Worm (Caenorhabditis elegans) whole organism, young adult: ENCODE results near the gene twk-7.

Experiments used
- D2030.7 ChIP-seq: fragments of 200-800 bp; sonication (Bioruptor generic); IDR thresholded peaks from 2 replicates; pipeline ENCODE4 v1.3.6; 2022; ENCODE audit warnings: missing genetic modification reagents, missing genetic modification characterization, missing compliant biosample characterization
- F23B12.7 ChIP-seq: sonication (generic microtip); optimal IDR thresholded peaks from 2 replicates; lab custom pipeline; 2017; ENCODE audit warnings: missing genetic modification characterization, mild to moderate bottlenecking, missing compliant biosample characterization, antibody characterized with exemption, moderate library complexity; ENCODE audit not compliant: insufficient read depth
- F33H1.4 ChIP-seq: fragments of 200-800 bp; sonication (Bioruptor generic); IDR thresholded peaks from 2 replicates; pipeline ENCODE4 v1.3.6; 2022; ENCODE audit warnings: missing genetic modification reagents, missing genetic modification characterization, missing compliant biosample characterization
- F39B2.1 ChIP-seq: fragments of 200-800 bp; sonication (Bioruptor generic); IDR thresholded peaks from 2 replicates; pipeline ENCODE4 v1.3.6; 2022; ENCODE audit warnings: missing genetic modification reagents, missing genetic modification characterization, missing compliant biosample characterization
- F49E8.2 ChIP-seq: sonication (generic microtip); optimal IDR thresholded peaks from 3 replicates; lab custom pipeline; 2017; ENCODE audit warnings: missing genetic modification characterization, mild to moderate bottlenecking, missing compliant biosample characterization, antibody characterized with exemption, moderate library complexity; ENCODE audit not compliant: insufficient read depth
- Y53G8AR.9 ChIP-seq: fragments of 200-800 bp; sonication (Bioruptor generic); conservative IDR thresholded peaks from 2 replicates; pipeline ENCODE4 v1.3.6; 2022; ENCODE audit warnings: missing genetic modification reagents, missing genetic modification characterization, missing compliant biosample characterization
- Y79H2A.3 ChIP-seq: fragments of 200-800 bp; sonication (Bioruptor generic); conservative IDR thresholded peaks from 2 replicates; pipeline ENCODE4 v1.3.6; 2022; ENCODE audit warnings: missing genetic modification reagents, missing genetic modification characterization, missing compliant biosample characterization
- ZK185.1 ChIP-seq: sonication (generic microtip); optimal IDR thresholded peaks from 2 replicates; lab custom pipeline; 2016; ENCODE audit warnings: mild to moderate bottlenecking, missing genetic modification characterization, missing compliant biosample characterization; ENCODE audit not compliant: poor library complexity, severe bottlenecking
- aptf-2 ChIP-seq: fragments of 200-800 bp; sonication (Bioruptor generic); conservative IDR thresholded peaks from 2 replicates; pipeline ENCODE4 v1.3.6; 2022; ENCODE audit warnings: missing genetic modification reagents, missing genetic modification characterization, missing compliant biosample characterization
- attf-3 ChIP-seq: fragments of 200-800 bp; sonication (Bioruptor generic); conservative IDR thresholded peaks from 2 replicates; pipeline ENCODE4 v1.3.6; 2022; ENCODE audit warnings: missing genetic modification reagents, missing genetic modification characterization, missing compliant biosample characterization
- attf-5 ChIP-seq: fragments of 200-800 bp; sonication (Bioruptor generic); optimal IDR thresholded peaks from 2 replicates; lab custom pipeline; 2018; ENCODE audit warnings: mild to moderate bottlenecking, missing genetic modification characterization, missing compliant biosample characterization
- cebp-1 ChIP-seq, 2 experiments: fragments of 200-800 bp in 1 of 2; sonication (Bioruptor generic) in 1 of 2; sonication (generic microtip) in 1 of 2; IDR thresholded peaks in 1 of 2; optimal IDR thresholded peaks in 1 of 2; 2 replicates each; pipeline versions ENCODE4 v1.3.6 to Lab custom; 2017 to 2022; ENCODE audit warnings: missing compliant biosample characterization in 2 of 2, missing genetic modification characterization in 2 of 2, mild to moderate bottlenecking in 1 of 2, missing genetic modification reagents in 1 of 2, moderate library complexity in 1 of 2
- ceh-40 ChIP-seq: fragments of 200-800 bp; sonication (Bioruptor generic); IDR thresholded peaks from 2 replicates; pipeline ENCODE4 v1.3.6; 2022; ENCODE audit warnings: missing genetic modification characterization, missing compliant biosample characterization
- ceh-79 ChIP-seq: sonication (generic microtip); optimal IDR thresholded peaks from 2 replicates; lab custom pipeline; 2017; ENCODE audit warnings: mild to moderate bottlenecking, missing genetic modification characterization, missing compliant biosample characterization
- dpl-1 ChIP-seq: fragments of 150-350 bp; optimal IDR thresholded peaks from 2 replicates; lab custom pipeline; 2014; ENCODE audit warnings: missing biosample characterization, missing genetic modification reagents, missing genetic modification characterization
- efl-1 ChIP-seq: fragments of 150-350 bp; optimal IDR thresholded peaks from 2 replicates; lab custom pipeline; 2014; ENCODE audit warnings: missing biosample characterization, missing genetic modification reagents, missing genetic modification characterization
- egl-18 ChIP-seq: fragments of 200-800 bp; sonication (Bioruptor generic); IDR thresholded peaks from 2 replicates; pipeline ENCODE4 v1.3.6; 2022; ENCODE audit warnings: missing genetic modification reagents, missing genetic modification characterization, missing compliant biosample characterization
- ekl-4 ChIP-seq: fragments of 200-800 bp; sonication (Bioruptor generic); IDR thresholded peaks from 2 replicates; pipeline ENCODE4 v1.3.6; 2022; ENCODE audit warnings: missing genetic modification reagents, missing genetic modification characterization, missing compliant biosample characterization
- hmg-1.2 ChIP-seq: fragments of 200-800 bp; sonication (Bioruptor generic); IDR thresholded peaks from 2 replicates; pipeline ENCODE4 v1.3.6; 2022; ENCODE audit warnings: missing genetic modification reagents, missing genetic modification characterization, missing compliant biosample characterization
- hsf-1 ChIP-seq: fragments of 200-800 bp; sonication (Bioruptor generic); IDR thresholded peaks from 2 replicates; pipeline ENCODE4 v1.3.6; 2022; ENCODE audit warnings: missing genetic modification reagents, missing genetic modification characterization, missing compliant biosample characterization
- let-526 ChIP-seq: fragments of 200-800 bp; sonication (Bioruptor generic); IDR thresholded peaks from 2 replicates; pipeline ENCODE4 v1.3.6; 2022; ENCODE audit warnings: missing genetic modification reagents, missing genetic modification characterization, missing compliant biosample characterization
- let-607 ChIP-seq, 2 experiments: fragments of 200-800 bp in 1 of 2; sonication (Bioruptor generic) in 1 of 2; sonication (generic microtip) in 1 of 2; optimal IDR thresholded peaks; 2 replicates each; lab custom pipeline; 2016 to 2018; ENCODE audit warnings: mild to moderate bottlenecking in 2 of 2, missing compliant biosample characterization in 2 of 2, missing genetic modification characterization in 2 of 2, moderate library complexity in 2 of 2, missing genotype in 1 of 2
- lin-35 ChIP-seq, 3 experiments: fragments of 150-350 bp in 2 of 3; sonication (generic microtip) in 1 of 3; optimal IDR thresholded peaks; 2 replicates each; lab custom pipeline; 2014 to 2018; ENCODE audit warnings: missing biosample characterization in 3 of 3, missing genetic modification characterization in 3 of 3, missing genetic modification reagents in 3 of 3
- lin-54 ChIP-seq: fragments of 200-800 bp; sonication (Bioruptor generic); optimal IDR thresholded peaks from 2 replicates; lab custom pipeline; 2018; ENCODE audit warnings: mild to moderate bottlenecking, missing genetic modification characterization, missing compliant biosample characterization
- madf-3 ChIP-seq: fragments of 200-800 bp; sonication (Bioruptor generic); IDR thresholded peaks from 2 replicates; pipeline ENCODE4 v1.3.6; 2022; ENCODE audit warnings: missing genetic modification reagents, missing genetic modification characterization, missing compliant biosample characterization
- madf-6 ChIP-seq: fragments of 200-800 bp; sonication (Bioruptor generic); IDR thresholded peaks from 2 replicates; pipeline ENCODE4 v1.3.6; 2022; ENCODE audit warnings: missing genetic modification reagents, missing genetic modification characterization, missing compliant biosample characterization
- mcd-1 ChIP-seq: fragments of 200-800 bp; sonication (Bioruptor generic); IDR thresholded peaks from 2 replicates; pipeline ENCODE4 v1.3.6; 2022; ENCODE audit warnings: missing genetic modification reagents, missing genetic modification characterization, missing compliant biosample characterization
- pbrm-1 ChIP-seq: fragments of 200-800 bp; sonication (Bioruptor generic); IDR thresholded peaks from 2 replicates; pipeline ENCODE4 v1.3.6; 2022; ENCODE audit warnings: missing genetic modification reagents, missing genetic modification characterization, missing compliant biosample characterization
- rec-8 ChIP-seq, 2 experiments: sonication (generic microtip); optimal IDR thresholded peaks; 2 replicates each; lab custom pipeline; 2016; ENCODE audit warnings: mild to moderate bottlenecking in 2 of 2, missing genetic modification characterization in 2 of 2, missing genetic modification reagents in 2 of 2, missing genotype in 2 of 2, missing biosample characterization in 1 of 2, missing compliant biosample characterization in 1 of 2, moderate library complexity in 1 of 2
- snpc-1.3 ChIP-seq: sonication (generic microtip); optimal IDR thresholded peaks from 2 replicates; lab custom pipeline; 2017; ENCODE audit warnings: missing genetic modification characterization, mild to moderate bottlenecking, missing compliant biosample characterization, antibody characterized with exemption, moderate library complexity, missing genotype, missing genetic modification reagents; ENCODE audit not compliant: insufficient read depth
- snpc-3.4 ChIP-seq: sonication (generic microtip); optimal IDR thresholded peaks from 2 replicates; lab custom pipeline; 2017; ENCODE audit warnings: missing genetic modification characterization, mild to moderate bottlenecking, missing compliant biosample characterization, antibody characterized with exemption, moderate library complexity, missing genotype, missing genetic modification reagents
- tbp1 ChIP-seq: fragments of 200-800 bp; sonication (Bioruptor generic); optimal IDR thresholded peaks from 2 replicates; lab custom pipeline; 2018; ENCODE audit warnings: mild to moderate bottlenecking, missing genetic modification characterization, missing compliant biosample characterization
- tlf-1 ChIP-seq: fragments of 200-800 bp; sonication (Bioruptor generic); optimal IDR thresholded peaks from 2 replicates; lab custom pipeline; 2018; ENCODE audit warnings: mild to moderate bottlenecking, missing genetic modification characterization, missing compliant biosample characterization
- zfh-2 ChIP-seq: fragments of 200-800 bp; sonication (Bioruptor generic); conservative IDR thresholded peaks from 2 replicates; pipeline ENCODE4 v1.3.6; 2022; ENCODE audit warnings: missing genetic modification reagents, missing genetic modification characterization, missing compliant biosample characterization
- ztf-18 ChIP-seq: sonication (generic microtip); optimal IDR thresholded peaks from 2 replicates; lab custom pipeline; 2016; ENCODE audit warnings: missing genotype, mild to moderate bottlenecking, missing genetic modification characterization, missing compliant biosample characterization
- ztf-26 ChIP-seq: sonication (generic microtip); optimal IDR thresholded peaks from 2 replicates; lab custom pipeline; 2017; ENCODE audit warnings: missing genetic modification characterization, missing compliant biosample characterization

twk-7 gene

DNA sequence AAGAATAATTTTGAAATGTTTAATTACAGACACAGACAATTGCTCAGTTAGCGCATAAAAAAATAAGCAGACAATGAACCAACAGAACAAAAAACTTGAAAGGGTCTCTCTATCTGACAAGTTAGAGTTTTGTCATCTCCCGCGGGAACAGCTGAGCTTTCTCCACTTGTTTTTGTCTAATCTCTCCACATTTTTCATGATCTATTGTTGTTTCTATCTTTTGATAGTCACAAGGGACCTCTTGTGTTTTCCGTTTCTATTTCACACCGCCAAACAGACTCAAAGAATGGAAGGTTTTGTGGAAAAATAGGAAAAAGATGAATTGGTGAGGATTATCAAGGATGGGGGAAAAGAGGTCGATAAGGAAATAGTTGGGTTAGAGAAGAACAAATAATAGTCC is 6.7 kb downstream of the twk-7 start:
- TF ChIP-seq cebp-1 (GFP tag; IDR thresholded peaks at IDR 0.05; lab: Robert Waterston, UW) (no peak), cebp-1 (tag; optimal IDR thresholded peaks at IDR 0.05; lab: Kevin White, UChicago) (no peak)

DNA sequence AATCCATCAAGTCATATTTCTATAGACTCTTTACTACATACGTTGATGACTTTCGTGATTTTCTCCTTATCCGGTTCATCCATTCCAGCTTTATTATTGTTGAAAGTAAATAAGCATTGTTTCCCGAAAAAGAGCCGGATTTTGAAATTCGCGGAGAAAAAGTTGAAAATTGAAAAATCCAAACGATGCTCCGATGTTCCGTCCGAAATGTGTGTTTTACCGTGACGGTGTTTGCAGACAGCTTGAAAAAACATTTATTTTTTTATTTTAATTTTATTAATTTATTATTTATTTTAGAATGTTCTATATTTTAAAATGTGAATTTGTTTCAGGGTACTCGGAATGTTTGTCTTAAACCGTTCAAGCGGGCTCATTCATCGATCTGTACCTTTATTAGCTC is 12.7 kb downstream of the twk-7 start, which contains the start of gene dnj-10:
dnj-10 (plus strand) TSS at position 333 of the 400 bp plus-strand sequence.
- TF ChIP-seq egl-18 (GFP tag; lab: Robert Waterston, UW) (no peak), ceh-40 (GFP tag; lab: Robert Waterston, UW) (no peak), lin-54 (GFP tag; lab: Kevin White, UChicago) (peak; percentile 70), F23B12.7 (tag; lab: Kevin White, UChicago) (no peak), snpc-3.4 (tag; lab: Kevin White, UChicago) (peak; percentile 28), hmg-1.2 (GFP tag; lab: Robert Waterston, UW) (0 out of 2 replicates have a peak, but pooled peaks have one; percentile 31), efl-1 (GFP tag; lab: Kevin White, UChicago) (peak; percentile 24), hsf-1 (GFP tag; lab: Robert Waterston, UW) (peak; percentile 30; the same call in 1 of the 2 replicates), ceh-79 (tag; lab: Kevin White, UChicago) (no peak), F49E8.2 (no peak), mcd-1 (GFP tag; lab: Robert Waterston, UW) (peak; percentile 62), let-526 (GFP tag; lab: Robert Waterston, UW) (no peak), F33H1.4 (peak; percentile 20; the same call in 1 of the 2 replicates), ZK185.1 (tag; lab: Kevin White, UChicago) (no peak), dpl-1 (GFP tag; lab: Kevin White, UChicago) (peak; percentile 47), let-607 (tag; optimal IDR thresholded peaks at IDR 0.05; lab: Kevin White, UChicago) (no peak), Y53G8AR.9 (GFP tag; lab: Robert Waterston, UW) (0 out of 2 replicates have a peak, but pooled peaks have one; percentile 24), attf-5 (GFP tag; lab: Kevin White, UChicago) (peak; percentile 61), lin-35 (GFP tag; optimal IDR thresholded peaks at IDR 0.05; lab: Kevin White, UChicago) (peak in 1 of 3 experiments; percentile 79), D2030.7 (GFP tag; lab: Robert Waterston, UW) (no peak), pbrm-1 (GFP tag; lab: Robert Waterston, UW) (0 out of 2 replicates have a peak, but pooled peaks have one; percentile 37), zfh-2 (GFP tag; lab: Robert Waterston, UW) (no peak), aptf-2 (GFP tag; lab: Robert Waterston, UW) (no peak), rec-8 (tag; optimal IDR thresholded peaks at IDR 0.05; lab: Kevin White, UChicago) (no peak), madf-3 (GFP tag; lab: Robert Waterston, UW) (no peak), snpc-1.3 (tag; lab: Kevin White, UChicago) (no peak), ztf-26 (no peak), madf-6 (peak; percentile 54), F39B2.1 (GFP tag; lab: Robert Waterston, UW) (no peak), Y79H2A.3 (peak; percentile 47; the same call in 1 of the 2 replicates), ekl-4 (GFP tag; lab: Robert Waterston, UW) (peak; percentile 37; the same call in 1 of the 2 replicates), tbp1 (GFP tag; lab: Kevin White, UChicago) (peak; percentile 10), tlf-1 (GFP tag; lab: Kevin White, UChicago) (no peak), ztf-18 (tag; lab: Kevin White, UChicago) (peak; percentile 1), attf-3 (peak; percentile 88)
